Worm (Caenorhabditis elegans): ENCODE data around the gene C15H11.13.

The C15H11.13 gene

DNA sequence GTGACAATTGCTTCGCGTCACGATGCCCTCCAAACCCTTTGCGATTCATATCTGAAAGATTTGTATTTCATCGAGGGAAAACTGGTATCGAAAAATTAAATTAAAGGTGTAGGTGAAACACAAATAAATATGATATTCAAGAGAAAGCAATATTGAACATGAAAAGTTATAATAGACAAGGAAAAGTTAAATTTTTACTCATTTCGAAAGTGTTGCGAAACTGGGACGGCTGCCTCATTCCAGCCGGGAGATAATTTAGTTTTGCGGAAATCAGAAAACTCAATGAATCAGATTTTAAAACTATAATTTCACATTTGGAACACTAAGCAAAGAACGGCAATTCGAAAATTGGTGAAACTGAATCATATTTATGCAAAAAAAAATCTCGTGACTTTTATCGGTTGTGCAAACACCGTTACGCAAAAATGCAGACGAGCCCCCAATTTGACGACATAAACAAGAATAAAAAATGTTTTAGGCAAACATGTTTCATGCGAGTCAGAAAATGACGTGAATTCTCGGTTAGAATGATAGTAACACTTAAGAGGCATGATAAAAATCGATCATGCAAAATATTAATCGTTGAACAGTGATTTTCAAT lies 20.2 kb downstream of the C15H11.13 start, which contains the start of the genes nxf-1 and C15H11.11:
TSS of gene nxf-1 (minus strand) at position 51 of the 601 bp plus-strand sequence.
TSS of gene C15H11.11 (plus strand) at position 536 of the 601 bp plus-strand sequence.
- TF ChIP-seq pag-3 (tag; optimal IDR thresholded peaks at IDR 0.05; ENCODE audit: borderline replicate concordance) = no peak
- TF ChIP-seq ceh-30 (tag; optimal IDR thresholded peaks at IDR 0.05) = peak; percentile 4
- no peak for TF ChIP-seq ceh-18 (tag; optimal IDR thresholded peaks at IDR 0.05)
- no peak for TF ChIP-seq pax-1 (tag; optimal IDR thresholded peaks at IDR 0.05)
- TF ChIP-seq nhr-11 (tag; optimal IDR thresholded peaks at IDR 0.05) = no peak
- no peak for TF ChIP-seq ceh-48 (tag; optimal IDR thresholded peaks at IDR 0.05)
- TF ChIP-seq ceh-24 (tag; optimal IDR thresholded peaks at IDR 0.05) = no peak
- no peak for TF ChIP-seq nhr-232 (tag; optimal IDR thresholded peaks at IDR 0.05)
- no peak for TF ChIP-seq elt-4 (tag; optimal IDR thresholded peaks at IDR 0.05)
- TF ChIP-seq hlh-30 (tag; optimal IDR thresholded peaks at IDR 0.05; ENCODE audit: insufficient read depth) = peak; percentile 97
- no peak for TF ChIP-seq C38D4.7 (GFP tag; optimal IDR thresholded peaks at IDR 0.05)
- no peak for TF ChIP-seq dve-1 (tag; optimal IDR thresholded peaks at IDR 0.05)
- no peak for TF ChIP-seq pha-2 (tag; optimal IDR thresholded peaks at IDR 0.05)
- TF ChIP-seq syd-9 (tag; optimal IDR thresholded peaks at IDR 0.05) = no peak
- no peak for TF ChIP-seq gmeb-2 (tag; optimal IDR thresholded peaks at IDR 0.05)
- peak; percentile 2 for TF ChIP-seq nfya-1 (tag; optimal IDR thresholded peaks at IDR 0.05)
- TF ChIP-seq sox-4 (tag; optimal IDR thresholded peaks at IDR 0.05) = no peak
- no peak for TF ChIP-seq ttx-3 (tag; optimal IDR thresholded peaks at IDR 0.05)
- TF ChIP-seq unc-3 (GFP tag; conservative IDR thresholded peaks at IDR 0.05) = no peak
- no peak for TF ChIP-seq unc-3 (tag; optimal IDR thresholded peaks at IDR 0.05)
- TF ChIP-seq ztf-16 (tag; optimal IDR thresholded peaks at IDR 0.05) = no peak
- peak; percentile 6 for TF ChIP-seq ceh-31 (tag; optimal IDR thresholded peaks at IDR 0.05)
- peak; percentile 17 for TF ChIP-seq unc-42 (tag; optimal IDR thresholded peaks at IDR 0.05)
- TF ChIP-seq ceh-6 (GFP tag; optimal IDR thresholded peaks at IDR 0.05) = no peak
- no peak for TF ChIP-seq mec-3 (tag; optimal IDR thresholded peaks at IDR 0.05; ENCODE audit: borderline replicate concordance)
- no peak for TF ChIP-seq tbx-7 (tag; optimal IDR thresholded peaks at IDR 0.05)
- TF ChIP-seq eyg-1 (tag; optimal IDR thresholded peaks at IDR 0.05) = no peak
- TF ChIP-seq odd-2 (tag; optimal IDR thresholded peaks at IDR 0.05) = no peak
- no peak for TF ChIP-seq tbx-2 (tag; optimal IDR thresholded peaks at IDR 0.05)
- no peak for TF ChIP-seq madf-2 (tag; optimal IDR thresholded peaks at IDR 0.05)
- no peak for TF ChIP-seq hlh-6 (tag; optimal IDR thresholded peaks at IDR 0.05)
- no peak for TF ChIP-seq zip-5 (tag; optimal IDR thresholded peaks at IDR 0.05)
- no peak for TF ChIP-seq fkh-10 (GFP tag; optimal IDR thresholded peaks at IDR 0.05)
- TF ChIP-seq ceh-2 (tag; optimal IDR thresholded peaks at IDR 0.05) = no peak
- TF ChIP-seq fax-1 (tag; optimal IDR thresholded peaks at IDR 0.05) = no peak
- no peak for TF ChIP-seq ceh-9 (tag; optimal IDR thresholded peaks at IDR 0.05)

DNA sequence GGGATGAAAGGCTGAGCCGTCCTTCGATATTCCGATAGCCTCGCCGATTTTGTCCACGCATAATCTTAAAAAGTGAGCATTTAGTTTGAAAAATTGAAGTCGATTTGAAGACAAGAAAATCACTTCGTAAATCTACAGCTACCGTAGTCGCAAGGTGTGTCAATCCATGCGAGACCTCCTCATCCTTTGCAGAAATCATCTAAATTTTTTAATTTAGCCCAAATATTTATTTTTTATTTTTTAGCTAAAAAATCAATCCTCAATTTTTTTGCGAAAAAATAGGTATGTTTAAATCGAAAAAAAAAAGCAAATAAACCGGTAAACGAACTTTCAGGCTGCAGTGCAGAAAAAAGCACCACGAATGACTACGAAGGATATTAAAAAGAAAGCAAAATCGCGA lies 22.9 kb downstream of the C15H11.13 start, which contains the start of the genes nxf-2 and set-31:
TSS of gene nxf-2 (minus strand) at position 101 of the 400 bp plus-strand sequence.
TSS of gene set-31 (plus strand) at position 169 of the 400 bp plus-strand sequence.
- no peak for TF ChIP-seq ceh-18 (tag; optimal IDR thresholded peaks at IDR 0.05)
- no peak for TF ChIP-seq ztf-16 (tag; optimal IDR thresholded peaks at IDR 0.05)
- TF ChIP-seq ceh-31 (tag; optimal IDR thresholded peaks at IDR 0.05) = no peak
- TF ChIP-seq ttx-3 (tag; optimal IDR thresholded peaks at IDR 0.05) = no peak
- no peak for TF ChIP-seq fax-1 (tag; optimal IDR thresholded peaks at IDR 0.05)
- TF ChIP-seq syd-9 (tag; optimal IDR thresholded peaks at IDR 0.05) = no peak
- TF ChIP-seq ahr-1 (tag; optimal IDR thresholded peaks at IDR 0.05) = no peak
- no peak for TF ChIP-seq ceh-48 (tag; optimal IDR thresholded peaks at IDR 0.05)
- no peak for TF ChIP-seq pax-1 (tag; optimal IDR thresholded peaks at IDR 0.05)
- no peak for TF ChIP-seq madf-2 (tag; optimal IDR thresholded peaks at IDR 0.05)
- no peak for TF ChIP-seq ceh-30 (tag; optimal IDR thresholded peaks at IDR 0.05)
- TF ChIP-seq ceh-45 (GFP tag; IDR thresholded peaks at IDR 0.05) = no peak
- no peak for TF ChIP-seq mec-3 (tag; optimal IDR thresholded peaks at IDR 0.05; ENCODE audit: borderline replicate concordance)
- TF ChIP-seq rnt-1 (tag; optimal IDR thresholded peaks at IDR 0.05) = no peak
- no peak for TF ChIP-seq eyg-1 (tag; optimal IDR thresholded peaks at IDR 0.05)

Measured in whole organism, late embryonic.